Worm (Caenorhabditis elegans): ENCODE measurements around the gene mrpl-12.
A peak's percentile ranks its signal among the peaks of the same experiment; 100 is the strongest.

Gene mrpl-12

ce11 chrIII:10720170-10720569 is 12.6 kb downstream of the mrpl-12 start (continued):
- TF ChIP-seq hlh-8 (tag; optimal IDR thresholded peaks at IDR 0.05) = no peak
- peak; percentile 17; the same call in 1 of the 2 replicates for TF ChIP-seq sox-2 (GFP tag; IDR thresholded peaks at IDR 0.05)
- TF ChIP-seq lin-11 (tag; optimal IDR thresholded peaks at IDR 0.05) = no peak
- TF ChIP-seq unc-3 (GFP tag; conservative IDR thresholded peaks at IDR 0.05) = no peak; the same call in 1 of the 2 replicates
- no peak for TF ChIP-seq unc-3 (tag; optimal IDR thresholded peaks at IDR 0.05)
- TF ChIP-seq tbx-2 (tag; optimal IDR thresholded peaks at IDR 0.05) = peak; percentile 67
- TF ChIP-seq nfya-1 (tag; optimal IDR thresholded peaks at IDR 0.05) = peak; percentile 99
- TF ChIP-seq che-1 (tag; optimal IDR thresholded peaks at IDR 0.05) = no peak
- no peak for TF ChIP-seq ceh-45 (GFP tag; IDR thresholded peaks at IDR 0.05)
- no peak for TF ChIP-seq dve-1 (tag; optimal IDR thresholded peaks at IDR 0.05)
- peak; percentile 24 for TF ChIP-seq ceh-19 (GFP tag; optimal IDR thresholded peaks at IDR 0.05)
- peak; percentile 87 for TF ChIP-seq ceh-48 (tag; optimal IDR thresholded peaks at IDR 0.05)
- TF ChIP-seq K02D7.2 (tag; optimal IDR thresholded peaks at IDR 0.05) = no peak
- TF ChIP-seq hlh-15 (tag; optimal IDR thresholded peaks at IDR 0.05) = no peak
- peak; percentile 68 for TF ChIP-seq ceh-18 (tag; optimal IDR thresholded peaks at IDR 0.05)
- peak; percentile 29 for TF ChIP-seq K09A11.1 (tag; optimal IDR thresholded peaks at IDR 0.05; ENCODE audit: insufficient read depth)
- no peak for TF ChIP-seq npax-4 (tag; optimal IDR thresholded peaks at IDR 0.05)
- no peak for TF ChIP-seq unc-86 (tag; optimal IDR thresholded peaks at IDR 0.05)
- TF ChIP-seq unc-42 (tag; optimal IDR thresholded peaks at IDR 0.05) = peak; percentile 50
- no peak for TF ChIP-seq fax-1 (tag; optimal IDR thresholded peaks at IDR 0.05)

- TF ChIP-seq hlh-30 (tag; optimal IDR thresholded peaks at IDR 0.05; ENCODE audit: insufficient read depth) (no peak), sox-4 (tag; optimal IDR thresholded peaks at IDR 0.05) (no peak), pha-2 (tag; optimal IDR thresholded peaks at IDR 0.05) (no peak), ceh-2 (tag; optimal IDR thresholded peaks at IDR 0.05) (no peak), rnt-1 (tag; optimal IDR thresholded peaks at IDR 0.05) (no peak)
These were observed 13.5 kb downstream of the mrpl-12 start for ce11 chrIII:10721056-10721455.

ce11 chrIII:10730510-10730909 is 22.9 kb downstream of the mrpl-12 start, which contains the start of gene tat-3:
Gene tat-3, minus strand, starts transcription at chrIII:10730705.
- TF ChIP-seq pha-2 (tag; optimal IDR thresholded peaks at IDR 0.05) = no peak
- TF ChIP-seq ama-1 (optimal IDR thresholded peaks at IDR 0.05) = no peak
- TF ChIP-seq tbx-7 (tag; optimal IDR thresholded peaks at IDR 0.05) = no peak
- no peak for TF ChIP-seq eyg-1 (tag; optimal IDR thresholded peaks at IDR 0.05)
- TF ChIP-seq pat-9 (tag; optimal IDR thresholded peaks at IDR 0.05) = no peak
- no peak for TF ChIP-seq dve-1 (tag; optimal IDR thresholded peaks at IDR 0.05)
- no peak for TF ChIP-seq elt-2 (tag; optimal IDR thresholded peaks at IDR 0.05)
- TF ChIP-seq nfya-1 (tag; optimal IDR thresholded peaks at IDR 0.05) = no peak
- no peak for TF ChIP-seq syd-9 (tag; optimal IDR thresholded peaks at IDR 0.05)
- no peak for TF ChIP-seq pqm-1 (tag; optimal IDR thresholded peaks at IDR 0.05)
- TF ChIP-seq sox-4 (tag; optimal IDR thresholded peaks at IDR 0.05) = no peak
- TF ChIP-seq ztf-16 (tag; optimal IDR thresholded peaks at IDR 0.05) = no peak
- no peak for TF ChIP-seq K02D7.2 (tag; optimal IDR thresholded peaks at IDR 0.05)
- no peak for TF ChIP-seq ceh-30 (tag; optimal IDR thresholded peaks at IDR 0.05)
- TF ChIP-seq F13H6.1 (tag; optimal IDR thresholded peaks at IDR 0.05) = no peak
- no peak for TF ChIP-seq ceh-18 (tag; optimal IDR thresholded peaks at IDR 0.05)
- TF ChIP-seq madf-2 (tag; optimal IDR thresholded peaks at IDR 0.05) = no peak
- TF ChIP-seq pax-1 (tag; optimal IDR thresholded peaks at IDR 0.05) = no peak

ce11 chrIII:10733300-10733699 is 25.7 kb downstream of the mrpl-12 start:
- TF ChIP-seq hlh-6 (tag; optimal IDR thresholded peaks at IDR 0.05) = no peak
- no peak for TF ChIP-seq pqm-1 (tag; optimal IDR thresholded peaks at IDR 0.05)
- TF ChIP-seq pat-9 (tag; optimal IDR thresholded peaks at IDR 0.05) = no peak
- TF ChIP-seq elt-4 (tag; optimal IDR thresholded peaks at IDR 0.05) = no peak
- TF ChIP-seq fkh-6 (tag; optimal IDR thresholded peaks at IDR 0.05) = no peak
- no peak for TF ChIP-seq ceh-9 (tag; optimal IDR thresholded peaks at IDR 0.05)
- no peak for TF ChIP-seq ama-1 (optimal IDR thresholded peaks at IDR 0.05)
- no peak for TF ChIP-seq madf-2 (tag; optimal IDR thresholded peaks at IDR 0.05)
- no peak for TF ChIP-seq npax-4 (tag; optimal IDR thresholded peaks at IDR 0.05)
- TF ChIP-seq fax-1 (tag; optimal IDR thresholded peaks at IDR 0.05) = no peak
